Fruit fly (Drosophila melanogaster): ENCODE measurements around the gene SclB.

- TF ChIP-seq ttk (optimal IDR thresholded peaks at IDR 0.05) (no peak), psq (optimal IDR thresholded peaks at IDR 0.05) (no peak), insv (optimal IDR thresholded peaks at IDR 0.05) (no peak)
These were observed 51.0 kb downstream of the SclB start for dm6 chr2L:16888574-16889376.
